Worm (Caenorhabditis elegans) whole organism, young adult: ENCODE results near the gene col-85.

ENCODE experiments used
- B0019.2 ChIP-seq: fragments of 200-800 bp; sonication (Bioruptor generic); conservative IDR thresholded peaks from 2 replicates; pipeline ENCODE4 v1.3.6; 2022; ENCODE audit warnings: missing genetic modification reagents, missing genetic modification characterization, missing compliant biosample characterization
- B0035.1 ChIP-seq: sonication (generic microtip); optimal IDR thresholded peaks from 2 replicates; lab custom pipeline; 2016; ENCODE audit warnings: missing genetic modification characterization, mild to moderate bottlenecking, missing compliant biosample characterization, missing genotype, missing genetic modification reagents
- C17E4.6 ChIP-seq: fragments of 200-800 bp; sonication (Bioruptor generic); IDR thresholded peaks from 2 replicates; pipeline ENCODE4 v1.3.6; 2022; ENCODE audit warnings: missing genetic modification reagents, missing genetic modification characterization, missing compliant biosample characterization
- F10E7.11 ChIP-seq: sonication (generic microtip); optimal IDR thresholded peaks from 2 replicates; lab custom pipeline; 2017; ENCODE audit warnings: mild to moderate bottlenecking, missing genetic modification characterization, moderate library complexity, missing compliant biosample characterization
- F22D6.2 ChIP-seq: sonication (generic microtip); optimal IDR thresholded peaks from 2 replicates; lab custom pipeline; 2016; ENCODE audit warnings: mild to moderate bottlenecking, missing genetic modification characterization, missing compliant biosample characterization
- F52B5.7 ChIP-seq: sonication (generic microtip); optimal IDR thresholded peaks from 2 replicates; lab custom pipeline; 2016; ENCODE audit warnings: mild to moderate bottlenecking, missing genetic modification characterization, missing compliant biosample characterization
- K11D2.4 ChIP-seq: fragments of 200-800 bp; sonication (Bioruptor generic); IDR thresholded peaks from 2 replicates; pipeline ENCODE4 v1.3.6; 2022; ENCODE audit warnings: missing genetic modification reagents, missing genetic modification characterization, missing compliant biosample characterization
- K12H6.12 ChIP-seq: fragments of 200-800 bp; sonication (Bioruptor generic); optimal IDR thresholded peaks from 2 replicates; lab custom pipeline; 2018; ENCODE audit warnings: mild to moderate bottlenecking, missing genetic modification characterization, missing compliant biosample characterization
- T07F8.4 ChIP-seq: sonication (generic microtip); optimal IDR thresholded peaks from 2 replicates; lab custom pipeline; 2016; ENCODE audit warnings: mild to moderate bottlenecking, missing genetic modification characterization, moderate library complexity, missing compliant biosample characterization
- Y53F4B.3 ChIP-seq: fragments of 200-800 bp; sonication (Bioruptor generic); IDR thresholded peaks from 2 replicates; pipeline ENCODE4 v1.3.6; 2022; ENCODE audit warnings: missing genetic modification reagents, missing genetic modification characterization, missing compliant biosample characterization
- Y53G8AR.9 ChIP-seq: fragments of 200-800 bp; sonication (Bioruptor generic); conservative IDR thresholded peaks from 2 replicates; pipeline ENCODE4 v1.3.6; 2022; ENCODE audit warnings: missing genetic modification reagents, missing genetic modification characterization, missing compliant biosample characterization
- ama-1 ChIP-seq, 3 experiments: fragments of 150-350 bp in 1 of 3; sonication (generic microtip) in 2 of 3; optimal IDR thresholded peaks; 2 replicates each; lab custom pipeline; 2014 to 2018; ENCODE audit warnings: missing biosample characterization in 2 of 3, missing genetic modification characterization in 2 of 3, missing genetic modification reagents in 2 of 3
- aptf-3 ChIP-seq: fragments of 200-800 bp; sonication (Bioruptor generic); IDR thresholded peaks from 2 replicates; pipeline ENCODE4 v1.3.6; 2022; ENCODE audit warnings: missing genetic modification characterization, missing compliant biosample characterization
- attf-3 ChIP-seq: fragments of 200-800 bp; sonication (Bioruptor generic); conservative IDR thresholded peaks from 2 replicates; pipeline ENCODE4 v1.3.6; 2022; ENCODE audit warnings: missing genetic modification reagents, missing genetic modification characterization, missing compliant biosample characterization
- attf-6 ChIP-seq: fragments of 200-800 bp; sonication (Bioruptor generic); IDR thresholded peaks from 2 replicates; pipeline ENCODE4 v1.3.6; 2022; ENCODE audit warnings: missing genetic modification reagents, missing genetic modification characterization, missing compliant biosample characterization
- bed-1 ChIP-seq: fragments of 200-800 bp; sonication (Bioruptor generic); IDR thresholded peaks from 2 replicates; pipeline ENCODE4 v1.3.6; 2022; ENCODE audit warnings: missing genetic modification reagents, missing genetic modification characterization, missing compliant biosample characterization
- cebp-2 ChIP-seq: fragments of 200-800 bp; sonication (Bioruptor generic); IDR thresholded peaks from 2 replicates; pipeline ENCODE4 v1.3.6; 2022; ENCODE audit warnings: missing genetic modification characterization, missing compliant biosample characterization
- ceh-100 ChIP-seq: fragments of 200-800 bp; sonication (Bioruptor generic); IDR thresholded peaks from 2 replicates; pipeline ENCODE4 v1.3.6; 2022; ENCODE audit warnings: missing genetic modification reagents, missing genetic modification characterization, missing compliant biosample characterization
- ceh-58 ChIP-seq: fragments of 200-800 bp; sonication (Bioruptor generic); IDR thresholded peaks from 2 replicates; pipeline ENCODE4 v1.3.6; 2022; ENCODE audit warnings: missing genetic modification characterization, missing compliant biosample characterization
- die-1 ChIP-seq: sonication (generic microtip); optimal IDR thresholded peaks from 2 replicates; lab custom pipeline; 2016; ENCODE audit warnings: missing genotype, mild to moderate bottlenecking, missing genetic modification characterization, missing compliant biosample characterization
- dpff-1 ChIP-seq: sonication (generic microtip); optimal IDR thresholded peaks from 2 replicates; lab custom pipeline; 2017; ENCODE audit warnings: mild to moderate bottlenecking, missing genetic modification characterization, missing compliant biosample characterization
- egl-44 ChIP-seq: fragments of 200-800 bp; sonication (Bioruptor generic); IDR thresholded peaks from 2 replicates; pipeline ENCODE4 v1.3.6; 2022; ENCODE audit warnings: missing genetic modification reagents, missing genetic modification characterization, missing compliant biosample characterization
- ekl-4 ChIP-seq: fragments of 200-800 bp; sonication (Bioruptor generic); IDR thresholded peaks from 2 replicates; pipeline ENCODE4 v1.3.6; 2022; ENCODE audit warnings: missing genetic modification reagents, missing genetic modification characterization, missing compliant biosample characterization
- him-1 ChIP-seq: sonication (generic microtip); optimal IDR thresholded peaks from 2 replicates; lab custom pipeline; 2016; ENCODE audit warnings: missing genotype, missing genetic modification reagents, missing genetic modification characterization, missing compliant biosample characterization
- hlh-26 ChIP-seq: fragments of 200-800 bp; sonication (Bioruptor generic); conservative IDR thresholded peaks from 2 replicates; pipeline ENCODE4 v1.3.6; 2022; ENCODE audit warnings: missing genetic modification reagents, missing genetic modification characterization, missing compliant biosample characterization
- lin-26 ChIP-seq: fragments of 200-800 bp; sonication (Bioruptor generic); IDR thresholded peaks from 2 replicates; pipeline ENCODE4 v1.3.6; 2022; ENCODE audit warnings: missing genetic modification reagents, missing genetic modification characterization, missing compliant biosample characterization
- lin-40 ChIP-seq: sonication (generic microtip); optimal IDR thresholded peaks from 2 replicates; lab custom pipeline; 2016; ENCODE audit warnings: missing genetic modification characterization, mild to moderate bottlenecking, missing compliant biosample characterization, missing genotype, missing genetic modification reagents
- lin-54 ChIP-seq: fragments of 200-800 bp; sonication (Bioruptor generic); optimal IDR thresholded peaks from 2 replicates; lab custom pipeline; 2018; ENCODE audit warnings: mild to moderate bottlenecking, missing genetic modification characterization, missing compliant biosample characterization
- lir-1 ChIP-seq: fragments of 200-800 bp; sonication (Bioruptor generic); conservative IDR thresholded peaks from 2 replicates; pipeline ENCODE4 v1.3.6; 2022; ENCODE audit warnings: missing genetic modification reagents, missing genetic modification characterization, missing compliant biosample characterization
- lsy-27 ChIP-seq: sonication (generic microtip); optimal IDR thresholded peaks from 2 replicates; lab custom pipeline; 2017; ENCODE audit warnings: missing genetic modification characterization, mild to moderate bottlenecking, missing compliant biosample characterization, antibody characterized with exemption, missing genotype, borderline replicate concordance; ENCODE audit not compliant: insufficient read depth
- madf-3 ChIP-seq: fragments of 200-800 bp; sonication (Bioruptor generic); IDR thresholded peaks from 2 replicates; pipeline ENCODE4 v1.3.6; 2022; ENCODE audit warnings: missing genetic modification reagents, missing genetic modification characterization, missing compliant biosample characterization
- madf-6 ChIP-seq: fragments of 200-800 bp; sonication (Bioruptor generic); IDR thresholded peaks from 2 replicates; pipeline ENCODE4 v1.3.6; 2022; ENCODE audit warnings: missing genetic modification reagents, missing genetic modification characterization, missing compliant biosample characterization
- madf-8 ChIP-seq: fragments of 200-800 bp; sonication (Bioruptor generic); conservative IDR thresholded peaks from 2 replicates; pipeline ENCODE4 v1.3.6; 2022; ENCODE audit warnings: missing genetic modification reagents, missing genetic modification characterization, missing compliant biosample characterization
- mel-28 ChIP-seq: sonication (generic microtip); optimal IDR thresholded peaks from 2 replicates; lab custom pipeline; 2016; ENCODE audit warnings: borderline replicate concordance, mild to moderate bottlenecking, missing genetic modification characterization, missing compliant biosample characterization
- mes-4 ChIP-seq: sonication (generic microtip); optimal IDR thresholded peaks from 2 replicates; lab custom pipeline; 2016; ENCODE audit warnings: missing genotype, missing genetic modification characterization, missing compliant biosample characterization
- nhr-120 ChIP-seq: fragments of 200-800 bp; sonication (Bioruptor generic); IDR thresholded peaks from 2 replicates; pipeline ENCODE4 v1.3.6; 2022; ENCODE audit warnings: missing genetic modification characterization, missing compliant biosample characterization
- nhr-27 ChIP-seq: fragments of 200-800 bp; sonication (Bioruptor generic); optimal IDR thresholded peaks from 2 replicates; lab custom pipeline; 2018; ENCODE audit warnings: mild to moderate bottlenecking, missing genetic modification characterization, moderate library complexity, missing compliant biosample characterization
- nhr-90 ChIP-seq: sonication (generic microtip); optimal IDR thresholded peaks from 2 replicates; lab custom pipeline; 2016; ENCODE audit warnings: missing genotype, mild to moderate bottlenecking, missing genetic modification characterization, missing compliant biosample characterization
- pha-4 ChIP-seq: fragments of 150-350 bp; sonication (generic microtip); optimal IDR thresholded peaks from 2 replicates; lab custom pipeline; 2014; ENCODE audit warnings: missing biosample characterization, missing genetic modification reagents, missing genetic modification characterization
- rpc-1 ChIP-seq, 2 experiments: fragments of 150-350 bp in 1 of 2; sonication (generic microtip) in 1 of 2; optimal IDR thresholded peaks; 2 replicates each; lab custom pipeline; 2014 to 2018; ENCODE audit warnings: missing biosample characterization in 1 of 2, missing genetic modification characterization in 1 of 2, missing genetic modification reagents in 1 of 2, missing genotype in 1 of 2
- sdz-38 ChIP-seq: sonication (generic microtip); optimal IDR thresholded peaks from 2 replicates; lab custom pipeline; 2016; ENCODE audit warnings: missing genotype, missing genetic modification characterization, missing compliant biosample characterization
- snpc-1.1 ChIP-seq: sonication (generic microtip); optimal IDR thresholded peaks from 2 replicates; lab custom pipeline; 2017; ENCODE audit warnings: missing genetic modification characterization, mild to moderate bottlenecking, missing compliant biosample characterization, antibody characterized with exemption, moderate library complexity, missing genotype, missing genetic modification reagents; ENCODE audit not compliant: insufficient read depth
- snpc-4 ChIP-seq, 5 experiments: fragments of 150-350 bp in 1 of 5; sonication (generic microtip) in 4 of 5; optimal IDR thresholded peaks; 2 replicates each; lab custom pipeline; 2014 to 2018; ENCODE audit warnings: missing genetic modification characterization in 5 of 5, missing biosample characterization in 3 of 5, antibody characterized with exemption in 2 of 5, mild to moderate bottlenecking in 2 of 5, missing compliant biosample characterization in 2 of 5, missing genotype in 2 of 5, moderate library complexity in 2 of 5, missing genetic modification reagents in 1 of 5
- tbp1 ChIP-seq: fragments of 200-800 bp; sonication (Bioruptor generic); optimal IDR thresholded peaks from 2 replicates; lab custom pipeline; 2018; ENCODE audit warnings: mild to moderate bottlenecking, missing genetic modification characterization, missing compliant biosample characterization
- unc-130 ChIP-seq: sonication (generic microtip); optimal IDR thresholded peaks from 2 replicates; lab custom pipeline; 2016; ENCODE audit warnings: missing genetic modification reagents, missing genetic modification characterization, missing compliant biosample characterization
- zim-3 ChIP-seq: sonication (generic microtip); optimal IDR thresholded peaks from 2 replicates; lab custom pipeline; 2017; ENCODE audit warnings: mild to moderate bottlenecking, missing genetic modification characterization, moderate library complexity, missing compliant biosample characterization
- ztf-26 ChIP-seq: sonication (generic microtip); optimal IDR thresholded peaks from 2 replicates; lab custom pipeline; 2017; ENCODE audit warnings: missing genetic modification characterization, missing compliant biosample characterization

The col-85 gene

ce11 chrII:12542594-12542997 lies 47.7 kb upstream of the col-85 start (continued):
- TF ChIP-seq F52B5.7 (no peak), bed-1 (GFP tag; lab: Robert Waterston, UW) (no peak), snpc-4 (GFP tag; optimal IDR thresholded peaks at IDR 0.05; lab: Kevin White, UChicago) (peak; percentile 40), snpc-4 (tag; optimal IDR thresholded peaks at IDR 0.05; lab: Kevin White, UChicago) (peak in 1 of 4 experiments; percentile 30), sdz-38 (tag; lab: Kevin White, UChicago) (no peak), ekl-4 (0 out of 2 replicates have a peak, but pooled peaks have one; percentile 21), T07F8.4 (tag; lab: Kevin White, UChicago) (no peak), ama-1 (optimal IDR thresholded peaks at IDR 0.05; lab: Kevin White, UChicago) (no peak), ama-1 (GFP tag; optimal IDR thresholded peaks at IDR 0.05; lab: Kevin White, UChicago) (no peak), rpc-1 (optimal IDR thresholded peaks at IDR 0.05; lab: Kevin White, UChicago) (peak; percentile 62), rpc-1 (tag; optimal IDR thresholded peaks at IDR 0.05; lab: Kevin White, UChicago) (peak; percentile 84), unc-130 (peak; percentile 5), zim-3 (tag; lab: Kevin White, UChicago) (peak; percentile 35), F22D6.2 (tag; lab: Kevin White, UChicago) (no peak), ceh-58 (GFP tag; lab: Robert Waterston, UW) (no peak), B0035.1 (tag; lab: Kevin White, UChicago) (no peak), lir-1 (GFP tag; lab: Robert Waterston, UW) (no peak), C17E4.6 (GFP tag; lab: Robert Waterston, UW) (no peak), die-1 (peak; percentile 69), him-1 (tag; lab: Kevin White, UChicago) (peak; percentile 42), tbp1 (GFP tag; lab: Kevin White, UChicago) (peak; percentile 84), dpff-1 (tag; lab: Kevin White, UChicago) (no peak), lin-40 (tag; lab: Kevin White, UChicago) (no peak), attf-3 (GFP tag; lab: Robert Waterston, UW) (no peak), snpc-1.1 (tag; lab: Kevin White, UChicago) (peak; percentile 44), hlh-26 (GFP tag; lab: Robert Waterston, UW) (no peak), mes-4 (peak; percentile 39), madf-8 (GFP tag; lab: Robert Waterston, UW) (no peak), attf-6 (GFP tag; lab: Robert Waterston, UW) (no peak), ztf-26 (tag; lab: Kevin White, UChicago) (no peak), madf-6 (GFP tag; lab: Robert Waterston, UW) (peak; percentile 41), aptf-3 (GFP tag; lab: Robert Waterston, UW) (no peak), lsy-27 (tag; lab: Kevin White, UChicago) (no peak), K12H6.12 (tag; lab: Kevin White, UChicago) (no peak), pha-4 (tag; lab: Kevin White, UChicago) (no peak), nhr-120 (no peak; the same call in 1 of the 2 replicates), nhr-27 (no peak), Y53G8AR.9 (GFP tag; lab: Robert Waterston, UW) (no peak), madf-3 (no peak), nhr-90 (tag; lab: Kevin White, UChicago) (peak; percentile 67), lin-26 (GFP tag; lab: Robert Waterston, UW) (peak; percentile 90), lin-54 (peak; percentile 1), cebp-2 (0 out of 2 replicates have a peak, but pooled peaks have one; percentile 21), Y53F4B.3 (no peak), mel-28 (tag; lab: Kevin White, UChicago) (no peak), ceh-100 (0 out of 2 replicates have a peak, but pooled peaks have one; percentile 24), B0019.2 (GFP tag; lab: Robert Waterston, UW) (no peak), K11D2.4 (no peak), egl-44 (peak; percentile 30; the same call in 1 of the 2 replicates), F10E7.11 (tag; lab: Kevin White, UChicago) (no peak)
